Worm (Caenorhabditis elegans) whole organism, L2 larva: ENCODE measurements around the gene C14E2.6.

Experiments used
- fos-1 ChIP-seq: fragments of 150-350 bp; optimal IDR thresholded peaks from 2 replicates; lab custom pipeline; 2014; ENCODE audit warnings: missing biosample characterization, missing genetic modification characterization
- nhr-12 ChIP-seq: fragments of 150-350 bp; optimal IDR thresholded peaks from 2 replicates; lab custom pipeline; 2014; ENCODE audit warnings: missing biosample characterization, missing genetic modification characterization

ce11 chrX:1786607-1787006 lies 43.2 kb downstream of the C14E2.6 start, which contains the start of gene arg-1:
- TF ChIP-seq fos-1 (tag; lab: Kevin White, UChicago) (no peak), nhr-12 (tag; lab: Kevin White, UChicago) (no peak)
